Worm (Caenorhabditis elegans) whole organism, midembryonic: ENCODE results near the gene psme-3.

Source experiments
- flt-1 ChIP-seq: fragments of 200-800 bp; sonication (Bioruptor generic); IDR thresholded peaks from 2 replicates; pipeline ENCODE4 v1.3.6; 2022; ENCODE audit warnings: missing genetic modification characterization, missing compliant biosample characterization
- klf-2 ChIP-seq: fragments of 200-800 bp; sonication (Bioruptor generic); conservative IDR thresholded peaks from 2 replicates; pipeline ENCODE4 v1.3.6; 2022; ENCODE audit warnings: missing genetic modification reagents, missing genetic modification characterization, missing compliant biosample characterization
- med-1 ChIP-seq: sonication (generic microtip); optimal IDR thresholded peaks from 2 replicates; lab custom pipeline; 2017; ENCODE audit warnings: missing genetic modification characterization, mild to moderate bottlenecking, missing compliant biosample characterization, antibody characterized with exemption, missing genetic modification reagents; ENCODE audit not compliant: insufficient read depth
- ref-1 ChIP-seq: fragments of 200-800 bp; sonication (Bioruptor generic); conservative IDR thresholded peaks from 2 replicates; pipeline ENCODE4 v1.3.6; 2022; ENCODE audit warnings: missing genetic modification reagents, missing genetic modification characterization, missing compliant biosample characterization
- ztf-23 ChIP-seq: fragments of 200-800 bp; sonication (Bioruptor generic); IDR thresholded peaks from 2 replicates; pipeline ENCODE4 v1.3.6; 2022; ENCODE audit warnings: missing genetic modification reagents, missing genetic modification characterization, missing compliant biosample characterization
- ztf-29 ChIP-seq: fragments of 200-800 bp; sonication (Bioruptor generic); IDR thresholded peaks from 2 replicates; pipeline ENCODE4 v1.3.6; 2022; ENCODE audit warnings: missing genetic modification reagents, missing genetic modification characterization, missing compliant biosample characterization

- TF ChIP-seq flt-1 (GFP tag; lab: Robert Waterston, UW) = no peak
- no peak for TF ChIP-seq klf-2 (GFP tag; lab: Robert Waterston, UW)
- no peak for TF ChIP-seq ztf-29 (GFP tag; lab: Robert Waterston, UW)
- TF ChIP-seq med-1 = no peak
- TF ChIP-seq ztf-23 (GFP tag; lab: Robert Waterston, UW) = no peak
- no peak for TF ChIP-seq ref-1 (GFP tag; lab: Robert Waterston, UW)
Observed at ce11 chrIII:11565602-11566001, 2.3 kb upstream of the psme-3 start, which contains the start of gene Y66D12A.10.
